Worm (Caenorhabditis elegans): ENCODE measurements around the gene irld-61.

irld-61 gene

DNA sequence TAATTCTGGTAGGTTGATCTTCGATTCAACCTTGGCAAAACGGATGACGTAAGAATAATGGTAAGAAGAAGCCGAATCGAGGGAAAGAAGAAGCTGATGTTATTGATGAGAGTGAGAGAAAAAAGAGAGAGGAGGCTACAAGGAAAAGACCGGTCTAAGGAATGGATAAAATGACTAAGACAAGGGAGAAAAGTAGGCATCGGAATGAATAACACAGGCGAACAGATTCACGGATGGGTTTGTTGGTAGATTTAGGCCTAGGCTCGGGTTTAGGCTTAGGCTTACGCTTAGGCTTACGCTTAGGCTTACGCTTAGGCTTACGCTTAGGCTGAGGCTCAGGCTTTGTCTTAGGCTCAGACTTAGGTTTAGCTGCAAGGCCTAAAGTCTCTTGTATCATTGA is 34.1 kb downstream of the irld-61 start, which contains the start of gene agmo-1:
TSS of gene agmo-1 (minus strand) at position 101 of the 400 bp plus-strand sequence.
- no peak for TF ChIP-seq unc-62 (GFP tag; optimal IDR thresholded peaks at IDR 0.05)

DNA sequence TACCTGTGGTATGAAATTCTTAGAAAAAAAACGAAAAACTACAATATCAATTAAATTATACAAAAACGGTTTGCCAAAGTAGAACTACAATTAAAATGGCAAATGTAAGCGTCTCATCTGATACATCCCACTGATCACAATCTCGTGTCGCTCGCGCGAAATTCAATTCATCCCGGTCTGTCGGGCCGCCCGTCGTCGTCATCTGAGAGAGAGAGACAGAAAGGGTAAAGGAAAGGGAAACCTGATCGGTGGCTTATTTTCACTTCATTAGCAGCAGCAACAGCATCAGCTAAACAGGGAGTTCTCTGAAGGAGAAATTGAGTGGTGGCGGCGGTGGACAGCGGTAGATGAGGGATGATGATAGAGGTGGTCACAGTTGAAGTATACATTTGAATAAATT is 36.2 kb downstream of the irld-61 start:
- TF ChIP-seq unc-62 (GFP tag; optimal IDR thresholded peaks at IDR 0.05): no peak

DNA sequence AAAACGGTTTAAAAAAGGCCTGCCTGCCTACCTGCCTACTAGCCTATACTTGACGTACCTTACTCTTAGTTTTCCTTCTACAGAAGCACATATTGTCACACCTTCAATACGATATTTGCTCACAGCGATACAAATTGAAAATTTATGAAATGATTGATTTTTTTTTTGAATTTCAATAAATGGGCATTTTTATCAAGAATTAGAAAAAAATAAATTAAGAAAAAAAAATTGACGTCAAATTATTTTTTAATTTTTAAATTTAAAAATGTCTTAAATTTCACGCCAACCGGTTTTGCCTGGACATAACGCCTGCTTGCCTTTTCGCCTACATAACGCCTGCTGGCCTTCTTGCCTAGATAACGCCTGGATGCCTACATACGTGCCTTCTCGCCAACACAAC is 42.4 kb downstream of the irld-61 start, which contains the start of gene BE10.5:
TSS of gene BE10.5 (minus strand) at position 101 of the 400 bp plus-strand sequence.
- TF ChIP-seq unc-62 (GFP tag; optimal IDR thresholded peaks at IDR 0.05): no peak

DNA sequence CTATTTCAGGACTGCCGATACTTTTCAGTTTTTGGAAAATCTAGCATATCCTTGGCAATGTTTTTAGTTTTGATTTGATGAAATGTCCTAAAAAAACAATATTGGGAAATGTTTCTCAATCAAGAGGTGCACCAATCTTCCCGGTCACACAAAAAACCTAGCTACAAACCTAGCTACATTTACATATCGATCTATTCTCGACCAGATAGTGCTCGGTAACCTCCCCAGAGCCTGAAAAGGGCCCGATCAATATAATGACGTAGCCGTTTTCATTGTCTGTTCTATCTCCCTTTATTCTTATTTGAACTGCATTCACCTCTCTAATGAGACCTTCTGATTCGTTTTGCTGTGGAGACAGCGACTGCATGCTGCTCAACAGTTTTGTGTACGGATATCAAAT is 43.4 kb downstream of the irld-61 start, which contains the start of gene BE10.3:
TSS of gene BE10.3 (plus strand) at position 301 of the 400 bp plus-strand sequence.
- no peak for TF ChIP-seq unc-62 (GFP tag; optimal IDR thresholded peaks at IDR 0.05)

DNA sequence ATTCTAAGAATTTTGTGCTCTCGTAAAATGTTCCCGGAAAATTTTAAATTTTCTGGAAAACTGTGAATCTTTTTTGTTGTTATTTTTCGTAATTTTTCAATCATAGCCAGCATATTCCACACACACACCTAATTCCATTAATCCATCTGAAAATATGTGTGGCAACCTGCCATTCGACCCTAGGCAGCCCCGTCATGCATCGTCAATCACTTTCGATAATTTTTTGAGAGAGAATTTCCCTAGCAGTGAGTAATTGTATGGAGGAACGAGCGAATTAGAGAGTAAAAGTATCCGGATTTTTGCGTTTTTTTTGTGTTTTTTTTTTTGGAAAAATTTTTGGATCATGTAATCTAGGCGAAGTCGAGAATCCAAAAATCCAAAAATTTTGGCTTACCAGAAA is 48.8 kb downstream of the irld-61 start, which contains the start of gene BE10.4:
TSS of gene BE10.4 (plus strand) at position 301 of the 400 bp plus-strand sequence.
- TF ChIP-seq unc-62 (GFP tag; optimal IDR thresholded peaks at IDR 0.05): no peak

DNA sequence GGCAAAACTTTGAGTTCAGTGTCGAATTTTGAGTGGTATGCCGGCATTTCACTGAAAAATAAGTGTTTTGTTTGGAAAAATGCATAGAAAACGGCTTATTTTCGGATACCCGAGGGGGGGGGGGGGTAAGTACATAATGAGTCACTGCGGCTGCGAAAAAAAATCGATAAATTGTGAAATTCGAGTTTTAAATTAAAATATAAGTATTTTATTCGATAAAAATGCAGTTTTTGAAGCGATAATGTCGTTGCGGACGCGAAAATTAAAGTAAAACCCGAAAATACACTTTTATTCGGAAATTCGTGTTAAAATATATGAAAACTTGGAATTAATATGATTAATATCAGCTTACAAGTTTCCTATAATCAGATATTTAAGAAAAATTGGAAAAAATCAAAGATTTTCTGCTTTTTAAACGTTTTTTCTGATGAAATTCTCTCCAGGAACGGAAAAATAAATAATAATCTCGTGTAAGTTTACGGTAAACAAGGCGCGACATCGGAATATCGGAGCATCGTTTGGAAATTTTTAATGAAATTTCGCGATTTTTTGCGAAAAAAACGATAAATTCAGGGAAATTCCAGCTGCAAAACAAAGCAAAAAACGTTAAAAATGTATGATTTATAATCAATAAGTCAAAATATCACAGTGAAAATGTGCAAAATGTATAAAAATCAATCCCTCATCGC is 53.8 kb downstream of the irld-61 start, which contains the start of gene arx-5:
TSS of gene arx-5 (minus strand) at position 51 of the 689 bp plus-strand sequence.
- no peak for TF ChIP-seq unc-62 (GFP tag; optimal IDR thresholded peaks at IDR 0.05)

Data from whole organism, dauer.